Fruit fly (Drosophila melanogaster): Measurements from ENCODE around the gene Pex5.

The Pex5 gene

dm6 chrX:1880139-1880556 lies 11.3 kb upstream of the Pex5 start, which contains the start of gene Coa8 (continued):
- TF ChIP-seq dl (GFP tag; optimal IDR thresholded peaks at IDR 0.05; ENCODE audit: insufficient read depth in 1 of 2, partially characterized antibody in 2 of 2) (no peak), Hr78 (GFP tag; optimal IDR thresholded peaks at IDR 0.05) (no peak), brk (GFP tag; optimal IDR thresholded peaks at IDR 0.05) (no peak), Hr83 (GFP tag; optimal IDR thresholded peaks at IDR 0.05; ENCODE audit: poor library complexity, severe bottlenecking) (no peak), CrebA (GFP tag; optimal IDR thresholded peaks at IDR 0.05; ENCODE audit: borderline replicate concordance) (no peak), br (GFP tag; optimal IDR thresholded peaks at IDR 0.05) (peak; percentile 34), GATAd (GFP tag; optimal IDR thresholded peaks at IDR 0.05) (no peak), Dfd (GFP tag; optimal IDR thresholded peaks at IDR 0.05) (no peak), h (GFP tag; optimal IDR thresholded peaks at IDR 0.05) (peak; percentile 32), Rel (GFP tag; optimal IDR thresholded peaks at IDR 0.05) (no peak), Rel (tag; optimal IDR thresholded peaks at IDR 0.05) (no peak)

dm6 chrX:1879606-1880110 lies 10.8 kb upstream of the Pex5 start, which contains the start of gene CG14818:
Gene CG14818, minus strand, starts transcription at chrX:1879774.
- TF ChIP-seq Rel (GFP tag; optimal IDR thresholded peaks at IDR 0.05) (no peak), Rel (tag; optimal IDR thresholded peaks at IDR 0.05) (peak; percentile 58), Sp1 (GFP tag; optimal IDR thresholded peaks at IDR 0.05) (peak; percentile 56), fru (GFP tag; optimal IDR thresholded peaks at IDR 0.05) (peak; percentile 46), h (GFP tag; optimal IDR thresholded peaks at IDR 0.05) (peak; percentile 66), ey (GFP tag; optimal IDR thresholded peaks at IDR 0.05) (peak; percentile 59), psq (GFP tag; optimal IDR thresholded peaks at IDR 0.05) (peak; percentile 15), OdsH (GFP tag; optimal IDR thresholded peaks at IDR 0.05) (peak; percentile 14), br (GFP tag; optimal IDR thresholded peaks at IDR 0.05) (peak; percentile 30), foxo (GFP tag; optimal IDR thresholded peaks at IDR 0.05) (peak in 1 of 2 experiments; percentile 67), CrebA (GFP tag; optimal IDR thresholded peaks at IDR 0.05; ENCODE audit: borderline replicate concordance) (no peak), dl (GFP tag; optimal IDR thresholded peaks at IDR 0.05; ENCODE audit: insufficient read depth in 1 of 2, partially characterized antibody in 2 of 2) (no peak), rgr (GFP tag; optimal IDR thresholded peaks at IDR 0.05) (peak; percentile 66), CG9705 (GFP tag; optimal IDR thresholded peaks at IDR 0.05) (peak; percentile 45), sv (GFP tag; optimal IDR thresholded peaks at IDR 0.05) (peak; percentile 47), Abd-B (GFP tag; optimal IDR thresholded peaks at IDR 0.05) (no peak), HLH106 (tag; optimal IDR thresholded peaks at IDR 0.05) (peak; percentile 61), CG32264 (GFP tag; optimal IDR thresholded peaks at IDR 0.05) (no peak), lola (GFP tag; optimal IDR thresholded peaks at IDR 0.05) (no peak)

dm6 chrX:1877107-1877736 lies 8.4 kb upstream of the Pex5 start, which contains the start of the genes CG14817 and CG14805:
Gene CG14817, minus strand, starts transcription at chrX:1877270.
Gene CG14805, plus strand, starts transcription at chrX:1877317.
- TF ChIP-seq fru (GFP tag; optimal IDR thresholded peaks at IDR 0.05) (no peak), Hnf4 (GFP tag; optimal IDR thresholded peaks at IDR 0.05) (no peak), tai (GFP tag; optimal IDR thresholded peaks at IDR 0.05) (no peak), Abd-B (GFP tag; optimal IDR thresholded peaks at IDR 0.05) (no peak), Hr83 (GFP tag; optimal IDR thresholded peaks at IDR 0.05; ENCODE audit: poor library complexity, severe bottlenecking) (peak; percentile 15), CG32264 (GFP tag; optimal IDR thresholded peaks at IDR 0.05) (no peak), Myc (optimal IDR thresholded peaks at IDR 0.05) (no peak), dsf (GFP tag; optimal IDR thresholded peaks at IDR 0.05; ENCODE audit: borderline replicate concordance) (no peak), woc (GFP tag; optimal IDR thresholded peaks at IDR 0.05) (no peak), Sp1 (GFP tag; optimal IDR thresholded peaks at IDR 0.05) (peak; percentile 82), Rel (GFP tag; optimal IDR thresholded peaks at IDR 0.05) (peak; percentile 23), Rel (tag; optimal IDR thresholded peaks at IDR 0.05) (peak; percentile 62), rgr (GFP tag; optimal IDR thresholded peaks at IDR 0.05) (peak; percentile 82), HLH106 (tag; optimal IDR thresholded peaks at IDR 0.05) (peak; percentile 61), CG9705 (GFP tag; optimal IDR thresholded peaks at IDR 0.05) (peak; percentile 66), dl (GFP tag; optimal IDR thresholded peaks at IDR 0.05; ENCODE audit: insufficient read depth in 1 of 2, partially characterized antibody in 2 of 2) (no peak), OdsH (GFP tag; optimal IDR thresholded peaks at IDR 0.05) (peak; percentile 55), Dfd (GFP tag; optimal IDR thresholded peaks at IDR 0.05) (no peak), foxo (GFP tag; optimal IDR thresholded peaks at IDR 0.05) (peak in 1 of 2 experiments; percentile 39)

- TF ChIP-seq Sp1 (GFP tag; optimal IDR thresholded peaks at IDR 0.05) (peak; percentile 15), CG32264 (GFP tag; optimal IDR thresholded peaks at IDR 0.05) (no peak), dl (GFP tag; optimal IDR thresholded peaks at IDR 0.05; ENCODE audit: insufficient read depth in 1 of 2, partially characterized antibody in 2 of 2) (no peak), brk (GFP tag; optimal IDR thresholded peaks at IDR 0.05) (no peak)
Observed at dm6 chrX:1873515-1874126, 4.8 kb upstream of the Pex5 start, which contains the start of the genes Pgam5 and Vps26. Gene Pgam5, minus strand, starts transcription at chrX:1873565. Gene Vps26, plus strand, starts transcription at chrX:1873853.
